Worm (Caenorhabditis elegans) whole organism, young adult: ENCODE data around the gene nspc-20.

Experiments used
- F55B11.4 ChIP-seq: sonication (generic microtip); optimal IDR thresholded peaks from 2 replicates; lab custom pipeline; 2016; ENCODE audit warnings: missing compliant biosample characterization, missing genetic modification characterization, borderline replicate concordance; ENCODE audit not compliant: insufficient read depth
- F57A8.1 ChIP-seq: fragments of 200-800 bp; sonication (Bioruptor generic); optimal IDR thresholded peaks from 2 replicates; lab custom pipeline; 2018; ENCODE audit warnings: mild to moderate bottlenecking, missing genetic modification characterization, moderate library complexity, missing compliant biosample characterization
- cebp-1 ChIP-seq, 2 experiments: fragments of 200-800 bp in 1 of 2; sonication (Bioruptor generic) in 1 of 2; sonication (generic microtip) in 1 of 2; IDR thresholded peaks in 1 of 2; optimal IDR thresholded peaks in 1 of 2; 2 replicates each; pipeline versions ENCODE4 v1.3.6 to Lab custom; 2017 to 2022; ENCODE audit warnings: missing compliant biosample characterization in 2 of 2, missing genetic modification characterization in 2 of 2, mild to moderate bottlenecking in 1 of 2, missing genetic modification reagents in 1 of 2, moderate library complexity in 1 of 2
- dpff-1 ChIP-seq: sonication (generic microtip); optimal IDR thresholded peaks from 2 replicates; lab custom pipeline; 2017; ENCODE audit warnings: mild to moderate bottlenecking, missing genetic modification characterization, missing compliant biosample characterization
- mxl-1 ChIP-seq: sonication (generic microtip); optimal IDR thresholded peaks from 2 replicates; lab custom pipeline; 2016; ENCODE audit warnings: missing genetic modification characterization, missing compliant biosample characterization
- rcor-1 ChIP-seq: fragments of 200-800 bp; sonication (Bioruptor generic); IDR thresholded peaks from 2 replicates; pipeline ENCODE4 v1.3.6; 2022; ENCODE audit warnings: missing genetic modification reagents, missing genetic modification characterization, missing compliant biosample characterization
- sptf-2 ChIP-seq: fragments of 200-800 bp; sonication (Bioruptor generic); optimal IDR thresholded peaks from 2 replicates; lab custom pipeline; 2018; ENCODE audit warnings: mild to moderate bottlenecking, missing genetic modification characterization, missing compliant biosample characterization
- unc-130 ChIP-seq: sonication (generic microtip); optimal IDR thresholded peaks from 2 replicates; lab custom pipeline; 2016; ENCODE audit warnings: missing genetic modification reagents, missing genetic modification characterization, missing compliant biosample characterization
- ztf-26 ChIP-seq: sonication (generic microtip); optimal IDR thresholded peaks from 2 replicates; lab custom pipeline; 2017; ENCODE audit warnings: missing genetic modification characterization, missing compliant biosample characterization

DNA sequence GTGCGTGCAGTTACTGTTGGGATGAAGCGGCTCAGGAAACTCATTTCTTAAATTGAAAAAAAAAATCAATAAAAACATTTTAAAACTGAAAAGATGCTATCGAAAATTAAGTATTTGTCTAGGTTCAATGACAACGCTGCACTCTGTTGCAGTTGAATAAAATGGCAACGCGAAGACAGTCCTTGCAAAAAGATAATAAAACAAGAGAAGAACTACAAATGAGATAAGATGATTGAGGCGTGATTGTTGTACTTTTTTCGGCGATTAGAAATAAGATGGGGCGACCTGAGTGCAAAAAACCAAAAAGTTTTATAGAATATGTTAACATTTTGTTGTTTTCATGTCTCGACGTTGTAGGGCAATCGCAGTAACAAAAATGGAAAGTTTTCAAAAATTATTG lies 15.0 kb downstream of the nspc-20 start, which contains the start of gene gcsh-1:
- TF ChIP-seq sptf-2 (GFP tag; lab: Kevin White, UChicago): no peak
- no peak for TF ChIP-seq F57A8.1
- TF ChIP-seq ztf-26 (tag; lab: Kevin White, UChicago): no peak
- TF ChIP-seq unc-130 (GFP tag; lab: Kevin White, UChicago): no peak
- TF ChIP-seq rcor-1: no peak
- TF ChIP-seq cebp-1 (GFP tag; IDR thresholded peaks at IDR 0.05; lab: Robert Waterston, UW): no peak
- TF ChIP-seq cebp-1 (tag; optimal IDR thresholded peaks at IDR 0.05; lab: Kevin White, UChicago): no peak
- no peak for TF ChIP-seq mxl-1 (tag; lab: Kevin White, UChicago)
- TF ChIP-seq dpff-1 (tag; lab: Kevin White, UChicago): no peak
- no peak for TF ChIP-seq F55B11.4
